Worm (Caenorhabditis elegans): ENCODE measurements around the gene egrh-1.

egrh-1 gene

ce11 chrX:14818464-14819259 lies 27.1 kb upstream of the egrh-1 start, which contains the start of gene epn-1 (continued):
- TF ChIP-seq nhr-102 (tag; optimal IDR thresholded peaks at IDR 0.05) (peak; percentile 98), nhr-76 (tag; optimal IDR thresholded peaks at IDR 0.05) (peak; percentile 66), F49E8.2 (tag; optimal IDR thresholded peaks at IDR 0.05; ENCODE audit: borderline replicate concordance) (no peak), php-3 (GFP tag; IDR thresholded peaks at IDR 0.05) (peak; percentile 92), dpl-1 (GFP tag; optimal IDR thresholded peaks at IDR 0.05) (peak; percentile 73), lin-1 (GFP tag; IDR thresholded peaks at IDR 0.05) (peak; percentile 96), ZK546.5 (tag; optimal IDR thresholded peaks at IDR 0.05) (peak in 1 of 2 experiments; percentile 49), mdl-1 (tag; optimal IDR thresholded peaks at IDR 0.05) (peak; percentile 100), F26F4.8 (GFP tag; conservative IDR thresholded peaks at IDR 0.05) (no peak), lin-13 (GFP tag; optimal IDR thresholded peaks at IDR 0.05) (peak; percentile 89), nhr-111 (GFP tag; optimal IDR thresholded peaks at IDR 0.05) (peak; percentile 48), ceh-28 (tag; optimal IDR thresholded peaks at IDR 0.05) (peak; percentile 39), hif-1 (tag; optimal IDR thresholded peaks at IDR 0.05) (peak; percentile 83 to 97), ctbp-1 (GFP tag; IDR thresholded peaks at IDR 0.05) (peak; percentile 96), spr-3 (GFP tag; optimal IDR thresholded peaks at IDR 0.05) (peak; percentile 84), F37D6.2 (tag; optimal IDR thresholded peaks at IDR 0.05) (peak; percentile 94), D1046.2 (GFP tag; IDR thresholded peaks at IDR 0.05) (peak; percentile 81; the same call in 1 of the 2 replicates), mep-1 (tag; optimal IDR thresholded peaks at IDR 0.05) (peak; percentile 98), tag-97 (GFP tag; IDR thresholded peaks at IDR 0.05) (no peak), nhr-237 (tag; optimal IDR thresholded peaks at IDR 0.05) (peak; percentile 51), vab-7 (GFP tag; IDR thresholded peaks at IDR 0.05) (peak; percentile 70; the same call in 1 of the 2 replicates), egl-43 (GFP tag; IDR thresholded peaks at IDR 0.05) (peak; percentile 94), nhr-77 (tag; optimal IDR thresholded peaks at IDR 0.05) (peak; percentile 82), aly-2 (tag; optimal IDR thresholded peaks at IDR 0.05) (no peak), lin-39 (tag; optimal IDR thresholded peaks at IDR 0.05) (peak; percentile 36), mxl-2 (GFP tag; conservative IDR thresholded peaks at IDR 0.05) (peak; percentile 92), nhr-25 (tag; optimal IDR thresholded peaks at IDR 0.05; ENCODE audit: borderline replicate concordance, insufficient read depth) (peak; percentile 85), hlh-30 (tag; optimal IDR thresholded peaks at IDR 0.05; ENCODE audit: insufficient read depth) (peak; percentile 100), R02D3.7 (tag; optimal IDR thresholded peaks at IDR 0.05) (no peak), nhr-10 (tag; optimal IDR thresholded peaks at IDR 0.05) (peak; percentile 96), cey-2 (tag; optimal IDR thresholded peaks at IDR 0.05; ENCODE audit: borderline replicate concordance, insufficient read depth) (no peak), zip-11 (GFP tag; IDR thresholded peaks at IDR 0.05) (no peak), rbr-2 (tag; optimal IDR thresholded peaks at IDR 0.05) (peak; percentile 97), unc-39 (tag; optimal IDR thresholded peaks at IDR 0.05) (peak; percentile 71), fkh-10 (GFP tag; optimal IDR thresholded peaks at IDR 0.05) (peak; percentile 89), dve-1 (tag; optimal IDR thresholded peaks at IDR 0.05; ENCODE audit: insufficient read depth) (peak; percentile 95), madf-9 (GFP tag; conservative IDR thresholded peaks at IDR 0.05) (peak; percentile 96), unc-130 (GFP tag; optimal IDR thresholded peaks at IDR 0.05) (peak; percentile 53), nhr-11 (tag; optimal IDR thresholded peaks at IDR 0.05) (peak; percentile 96), lim-7 (GFP tag; IDR thresholded peaks at IDR 0.05) (peak; percentile 65), Y48G9A.11 (GFP tag; IDR thresholded peaks at IDR 0.05) (no peak), daf-19 (GFP tag; conservative IDR thresholded peaks at IDR 0.05) (no peak), ceh-62 (tag; optimal IDR thresholded peaks at IDR 0.05) (no peak), F10B5.3 (tag; optimal IDR thresholded peaks at IDR 0.05) (peak; percentile 74), nhr-28 (tag; optimal IDR thresholded peaks at IDR 0.05) (peak; percentile 97), nhr-41 (GFP tag; IDR thresholded peaks at IDR 0.05) (peak; percentile 68; the same call in 1 of the 2 replicates), mxl-3 (GFP tag; optimal IDR thresholded peaks at IDR 0.05) (peak; percentile 99), ztf-7 (tag; optimal IDR thresholded peaks at IDR 0.05) (peak; percentile 59), lir-3 (tag; optimal IDR thresholded peaks at IDR 0.05) (peak; percentile 84)
